Worm (Caenorhabditis elegans) whole organism, young adult: ENCODE results near the gene C16C8.7.

ENCODE experiments used
- F37B4.10 ChIP-seq: fragments of 200-800 bp; sonication (Bioruptor generic); IDR thresholded peaks from 2 replicates; pipeline ENCODE4 v1.3.6; 2022; ENCODE audit warnings: missing genetic modification characterization, missing compliant biosample characterization
- F55B11.4 ChIP-seq: sonication (generic microtip); optimal IDR thresholded peaks from 2 replicates; lab custom pipeline; 2016; ENCODE audit warnings: missing compliant biosample characterization, missing genetic modification characterization, borderline replicate concordance; ENCODE audit not compliant: insufficient read depth
- T07F8.4 ChIP-seq: sonication (generic microtip); optimal IDR thresholded peaks from 2 replicates; lab custom pipeline; 2016; ENCODE audit warnings: mild to moderate bottlenecking, missing genetic modification characterization, moderate library complexity, missing compliant biosample characterization
- Y56A3A.18 ChIP-seq: fragments of 200-800 bp; sonication (Bioruptor generic); IDR thresholded peaks from 2 replicates; pipeline ENCODE4 v1.3.6; 2022; ENCODE audit warnings: missing genetic modification reagents, missing genetic modification characterization, missing compliant biosample characterization
- cebp-1 ChIP-seq, 2 experiments: fragments of 200-800 bp in 1 of 2; sonication (Bioruptor generic) in 1 of 2; sonication (generic microtip) in 1 of 2; IDR thresholded peaks in 1 of 2; optimal IDR thresholded peaks in 1 of 2; 2 replicates each; pipeline versions ENCODE4 v1.3.6 to Lab custom; 2017 to 2022; ENCODE audit warnings: missing compliant biosample characterization in 2 of 2, missing genetic modification characterization in 2 of 2, mild to moderate bottlenecking in 1 of 2, missing genetic modification reagents in 1 of 2, moderate library complexity in 1 of 2
- dpl-1 ChIP-seq: fragments of 150-350 bp; optimal IDR thresholded peaks from 2 replicates; lab custom pipeline; 2014; ENCODE audit warnings: missing biosample characterization, missing genetic modification reagents, missing genetic modification characterization
- efl-1 ChIP-seq: fragments of 150-350 bp; optimal IDR thresholded peaks from 2 replicates; lab custom pipeline; 2014; ENCODE audit warnings: missing biosample characterization, missing genetic modification reagents, missing genetic modification characterization
- egrh-3 ChIP-seq: fragments of 200-800 bp; sonication (Bioruptor generic); IDR thresholded peaks from 2 replicates; pipeline ENCODE4 v1.3.6; 2022; ENCODE audit warnings: missing genetic modification reagents, missing genetic modification characterization, missing compliant biosample characterization
- hlh-12 ChIP-seq: sonication (generic microtip); optimal IDR thresholded peaks from 2 replicates; lab custom pipeline; 2016; ENCODE audit warnings: missing genetic modification characterization, missing compliant biosample characterization
- madf-3 ChIP-seq: fragments of 200-800 bp; sonication (Bioruptor generic); IDR thresholded peaks from 2 replicates; pipeline ENCODE4 v1.3.6; 2022; ENCODE audit warnings: missing genetic modification reagents, missing genetic modification characterization, missing compliant biosample characterization
- nfya-1 ChIP-seq: sonication (generic microtip); optimal IDR thresholded peaks from 2 replicates; lab custom pipeline; 2017; ENCODE audit warnings: antibody characterized with exemption, missing compliant biosample characterization, missing genetic modification characterization, borderline replicate concordance; ENCODE audit not compliant: insufficient read depth
- nhr-179 ChIP-seq: sonication (generic microtip); optimal IDR thresholded peaks from 2 replicates; lab custom pipeline; 2016; ENCODE audit warnings: mild to moderate bottlenecking, missing genetic modification characterization, missing compliant biosample characterization
- pha-4 ChIP-seq: fragments of 150-350 bp; sonication (generic microtip); optimal IDR thresholded peaks from 2 replicates; lab custom pipeline; 2014; ENCODE audit warnings: missing biosample characterization, missing genetic modification reagents, missing genetic modification characterization
- ztf-25 ChIP-seq: fragments of 200-800 bp; sonication (Bioruptor generic); IDR thresholded peaks from 2 replicates; pipeline ENCODE4 v1.3.6; 2022; ENCODE audit warnings: missing genetic modification reagents, missing genetic modification characterization, missing compliant biosample characterization

DNA sequence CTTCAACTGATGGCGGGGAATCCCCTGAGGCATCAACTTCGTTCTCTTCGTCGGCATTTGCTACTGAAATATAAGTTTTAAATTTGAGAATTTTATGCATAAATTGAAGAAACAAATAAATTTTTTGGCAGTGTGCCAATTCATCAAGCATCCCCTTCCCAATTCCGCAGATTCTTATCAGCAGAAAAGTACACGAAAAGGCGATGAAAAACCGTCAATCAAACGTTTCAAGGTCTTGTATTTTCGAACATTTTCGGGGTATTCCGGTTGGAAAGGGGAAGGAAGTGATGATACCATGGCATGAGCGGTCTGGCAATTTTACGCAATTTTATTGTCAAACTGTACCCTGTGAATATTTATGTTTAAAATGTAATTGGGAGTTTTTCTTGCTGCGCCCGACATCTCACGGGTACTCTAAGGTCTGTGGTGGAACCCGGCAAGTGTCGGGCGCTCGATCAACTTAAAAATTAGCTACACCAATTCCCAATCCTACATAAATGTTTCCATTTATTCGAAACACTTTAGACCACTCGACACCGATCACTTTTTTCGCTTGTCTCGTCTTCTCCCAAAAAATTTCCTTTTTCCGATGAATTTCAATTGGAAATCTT, 24.9 kb downstream of the C16C8.7 start:
- TF ChIP-seq egrh-3 (no peak), ztf-25 (GFP tag; lab: Robert Waterston, UW) (no peak), efl-1 (GFP tag; lab: Kevin White, UChicago) (no peak), hlh-12 (tag; lab: Kevin White, UChicago) (no peak), Y56A3A.18 (GFP tag; lab: Robert Waterston, UW) (no peak), nfya-1 (tag; lab: Kevin White, UChicago) (no peak), pha-4 (no peak), T07F8.4 (no peak), nhr-179 (tag; lab: Kevin White, UChicago) (no peak), F55B11.4 (tag; lab: Kevin White, UChicago) (no peak), cebp-1 (GFP tag; IDR thresholded peaks at IDR 0.05; lab: Robert Waterston, UW) (no peak), cebp-1 (tag; optimal IDR thresholded peaks at IDR 0.05; lab: Kevin White, UChicago) (no peak), madf-3 (GFP tag; lab: Robert Waterston, UW) (no peak), F37B4.10 (no peak), dpl-1 (GFP tag; lab: Kevin White, UChicago) (no peak)
